Fruit fly (Drosophila melanogaster) ovary, adult (tissue): ENCODE measurements around the gene CG12219.
A peak's percentile ranks its signal among the peaks of the same experiment; 100 is the strongest.

Experiments used
- CG17801 ChIP-seq: fragments of 200-800 bp; optimal IDR thresholded peaks from 2 replicates; lab custom pipeline; 2019; ENCODE audit warnings: missing biosample characterization, mild to moderate bottlenecking, missing genetic modification characterization, moderate library complexity; ENCODE audit not compliant: partially characterized antibody

The CG12219 gene

DNA sequence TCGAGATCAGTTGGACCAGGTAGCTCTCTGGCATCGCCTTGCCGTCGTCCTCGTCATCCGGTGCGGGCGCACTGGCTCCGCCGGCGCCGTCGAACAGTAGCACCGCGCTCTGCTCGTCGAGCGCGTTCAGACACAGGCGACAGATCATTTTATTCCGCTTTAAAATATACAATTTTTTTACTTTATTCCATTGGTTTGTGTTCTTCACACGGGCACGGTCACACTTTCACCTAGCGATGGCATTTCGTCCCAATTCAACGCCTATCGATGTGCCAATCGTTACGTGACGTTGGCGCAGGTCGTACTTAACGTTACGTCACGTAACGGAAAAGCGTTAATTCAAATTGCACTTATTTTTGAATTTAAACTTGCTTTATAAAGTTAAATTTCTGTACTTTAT lies at the start of gene CG12219:
TSS of gene CG12219 (minus strand) at position 234 of the 400 bp plus-strand sequence.
- peak; percentile 36 for TF ChIP-seq CG17801 (GFP tag; lab: Kevin White, UChicago)

DNA sequence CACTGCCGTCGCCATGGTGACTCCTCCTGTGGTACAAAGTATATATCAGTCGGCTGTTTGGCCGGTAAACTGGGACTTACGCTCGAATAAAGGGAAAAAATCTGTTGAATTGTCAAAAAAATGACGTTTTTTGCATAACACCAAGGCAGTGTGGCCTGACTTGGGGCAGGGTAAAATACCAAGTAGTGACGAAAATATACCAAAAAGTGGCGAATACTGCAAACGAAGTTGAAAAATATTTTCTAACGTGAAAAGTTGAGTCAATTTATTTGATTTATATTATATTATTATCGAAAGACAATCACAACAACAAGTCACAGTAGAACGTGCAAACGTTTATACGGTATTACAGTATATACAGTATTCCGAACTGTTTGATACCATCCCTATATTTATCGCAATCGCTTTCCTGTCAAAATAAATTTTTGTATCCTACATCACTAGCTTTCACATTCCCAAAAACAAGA lies 49.2 kb upstream of the CG12219 start, which contains the start of the genes ND-B16.6 and kdn:
TSS of gene ND-B16.6 (minus strand) at position 189 of the 467 bp plus-strand sequence.
TSS of gene kdn (plus strand) at position 417 of the 467 bp plus-strand sequence.
- no peak for TF ChIP-seq CG17801 (GFP tag; lab: Kevin White, UChicago)

DNA sequence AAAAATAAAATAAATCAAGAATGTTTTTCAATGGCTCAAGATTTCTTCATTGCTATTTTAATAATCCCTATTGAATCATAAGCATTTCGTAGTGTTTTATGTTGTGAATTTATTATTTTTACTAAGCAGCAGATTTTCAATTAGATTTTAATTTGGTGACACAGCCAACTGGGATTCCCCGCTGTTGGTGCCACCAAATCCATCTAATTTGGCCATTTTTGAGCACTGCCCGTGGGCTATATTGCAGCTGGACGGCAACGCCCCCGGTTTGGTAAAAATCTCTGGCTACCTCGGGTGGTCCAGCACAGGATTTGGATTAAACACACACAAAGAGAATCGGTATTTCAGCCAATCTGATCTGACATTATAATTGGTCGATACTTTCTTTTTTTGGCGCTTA lies 48.1 kb upstream of the CG12219 start:
- no peak for TF ChIP-seq CG17801 (GFP tag; lab: Kevin White, UChicago)

DNA sequence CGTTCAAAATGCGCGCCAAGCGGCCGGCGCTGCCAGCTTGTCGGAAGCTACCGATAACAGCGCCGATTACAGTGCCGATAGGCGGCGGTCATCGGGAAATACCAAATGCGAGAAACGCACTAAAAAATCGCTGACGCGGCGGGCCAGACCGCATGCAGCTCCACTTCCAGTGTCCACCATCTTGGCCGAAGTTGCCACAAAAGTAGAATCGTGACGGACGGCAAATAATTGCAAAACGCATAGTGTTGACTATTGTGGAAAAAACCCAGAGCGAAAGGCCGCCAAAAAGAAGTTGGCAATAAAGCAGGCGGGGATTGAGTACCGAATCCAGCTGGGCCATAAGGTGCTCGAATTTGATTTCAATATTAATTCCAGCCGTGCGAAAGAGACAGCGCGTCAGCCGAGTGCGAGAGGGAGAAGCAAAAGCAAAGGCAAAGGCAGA lies 45.9 kb upstream of the CG12219 start, which contains the start of gene CG3847:
TSS of gene CG3847 (plus strand) at position 178 of the 442 bp plus-strand sequence.
- TF ChIP-seq CG17801 (GFP tag; lab: Kevin White, UChicago): peak; percentile 10

DNA sequence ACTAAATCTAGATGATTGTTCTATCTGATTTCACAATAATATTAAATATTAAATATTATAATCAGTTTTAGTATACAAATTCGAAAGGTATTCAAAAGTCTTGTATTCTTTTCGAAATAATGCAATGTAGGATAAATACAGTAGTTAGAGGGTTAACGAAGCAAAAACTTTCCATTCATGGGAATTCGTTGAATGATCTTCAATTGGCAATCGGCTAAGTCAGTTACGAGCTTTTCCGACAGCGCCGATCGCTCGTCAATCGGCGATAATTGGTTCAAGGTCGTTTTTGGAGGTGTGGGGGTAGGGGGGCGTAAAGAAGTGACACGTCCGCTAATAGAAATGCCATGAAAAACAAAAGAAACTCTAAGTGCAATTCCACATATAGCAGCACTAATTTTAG lies 45.1 kb upstream of the CG12219 start:
- no peak for TF ChIP-seq CG17801 (GFP tag; lab: Kevin White, UChicago)

DNA sequence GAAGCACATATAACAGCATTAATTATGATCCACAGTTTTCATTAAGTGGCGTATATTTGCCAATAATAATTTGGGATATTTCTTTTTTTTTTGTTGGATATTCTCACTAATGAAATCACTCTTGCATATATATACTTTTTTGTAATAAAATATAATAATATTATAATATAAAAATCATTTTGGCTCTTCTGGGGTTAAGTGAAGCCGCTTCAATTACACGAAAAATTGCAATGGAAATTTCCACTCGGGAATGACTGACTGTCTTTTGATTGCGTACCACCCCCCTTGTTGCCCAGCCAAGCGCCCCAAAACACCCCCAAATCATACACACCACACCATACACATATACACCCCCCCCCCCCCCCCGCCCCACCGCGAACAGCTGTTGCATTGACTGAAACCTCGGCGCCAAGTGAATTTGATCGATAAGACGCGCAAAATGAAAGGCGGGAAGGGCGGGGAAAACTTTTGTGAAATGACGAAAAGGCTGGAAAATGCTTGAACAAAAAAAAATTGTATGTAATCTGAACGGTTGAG lies 43.5 kb upstream of the CG12219 start:
- TF ChIP-seq CG17801 (GFP tag; lab: Kevin White, UChicago): peak; percentile 11

DNA sequence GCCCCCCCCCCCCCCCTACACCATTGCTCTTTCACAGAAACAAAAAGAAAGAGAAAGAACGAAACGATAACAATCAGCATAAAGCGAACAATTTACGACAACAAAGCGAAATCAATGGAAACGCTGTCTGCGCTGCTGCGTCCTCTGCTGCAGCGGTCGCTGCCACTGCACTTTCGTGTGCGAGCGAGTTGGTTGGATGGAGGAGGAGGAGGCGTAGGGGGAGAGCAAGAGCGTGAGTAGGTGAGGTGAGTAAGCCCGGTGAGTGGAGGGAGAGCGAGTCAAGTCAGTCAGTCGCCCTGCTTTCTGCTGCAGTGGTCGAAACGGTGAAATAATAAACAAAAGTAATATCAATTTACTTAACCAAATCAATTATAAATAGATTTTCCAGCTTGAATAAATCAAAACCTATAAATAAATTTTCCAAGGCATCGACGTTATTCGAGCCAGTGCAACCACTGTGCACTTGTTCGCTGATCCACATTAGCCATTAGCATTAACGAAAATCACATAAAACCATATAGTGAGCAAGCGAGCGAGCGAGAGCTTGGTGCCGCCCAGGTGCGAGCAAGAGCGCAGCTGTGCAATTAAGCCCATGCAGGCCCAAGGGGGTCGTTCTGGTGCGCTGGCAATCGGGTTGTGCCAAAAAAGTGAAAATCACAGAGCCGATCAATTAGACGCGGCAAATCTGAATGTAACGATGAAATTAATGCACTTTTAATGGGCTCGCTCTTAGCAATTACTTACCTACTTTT lies 42.9 kb upstream of the CG12219 start:
- peak; percentile 68 for TF ChIP-seq CG17801 (GFP tag; lab: Kevin White, UChicago)

DNA sequence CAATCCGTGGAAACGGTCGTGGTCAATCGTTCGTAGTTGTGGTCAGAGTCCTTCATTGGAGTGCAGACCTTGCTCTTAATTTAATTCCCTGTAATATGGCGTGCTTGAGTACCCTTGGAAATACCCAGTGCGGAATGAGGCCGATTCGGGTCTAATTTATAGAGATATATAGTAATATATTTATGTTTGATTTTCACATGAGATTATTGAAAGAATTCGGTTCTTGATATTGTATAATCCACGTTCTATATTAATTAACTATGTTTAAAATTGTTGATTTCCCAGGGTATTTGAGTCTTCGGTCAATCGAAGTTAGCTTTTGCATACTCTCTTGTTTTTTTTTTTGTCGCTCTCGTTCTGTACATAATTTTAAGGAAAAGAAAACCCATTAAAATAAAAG lies 42.2 kb upstream of the CG12219 start:
- TF ChIP-seq CG17801 (GFP tag; lab: Kevin White, UChicago): no peak

DNA sequence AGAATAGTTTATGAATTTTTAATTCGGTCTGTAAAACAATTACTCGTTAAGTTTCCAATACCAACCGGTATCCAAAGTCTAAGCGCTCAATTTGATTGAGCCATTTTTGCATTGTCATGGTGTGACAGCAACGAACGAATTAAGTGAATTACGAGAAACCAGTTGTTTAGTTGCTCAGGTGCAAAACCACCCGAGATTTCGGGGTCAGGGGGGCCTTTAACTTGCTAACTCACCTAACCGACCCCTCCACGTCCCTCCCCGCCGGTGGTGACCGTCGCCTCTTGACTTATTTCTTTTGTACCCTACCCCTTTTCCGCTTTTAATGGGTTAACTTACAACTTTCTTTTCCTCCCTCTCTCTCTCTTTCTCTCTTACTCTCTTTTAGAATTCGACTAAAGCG lies 40.6 kb upstream of the CG12219 start:
- peak; percentile 15 for TF ChIP-seq CG17801 (GFP tag; lab: Kevin White, UChicago)

DNA sequence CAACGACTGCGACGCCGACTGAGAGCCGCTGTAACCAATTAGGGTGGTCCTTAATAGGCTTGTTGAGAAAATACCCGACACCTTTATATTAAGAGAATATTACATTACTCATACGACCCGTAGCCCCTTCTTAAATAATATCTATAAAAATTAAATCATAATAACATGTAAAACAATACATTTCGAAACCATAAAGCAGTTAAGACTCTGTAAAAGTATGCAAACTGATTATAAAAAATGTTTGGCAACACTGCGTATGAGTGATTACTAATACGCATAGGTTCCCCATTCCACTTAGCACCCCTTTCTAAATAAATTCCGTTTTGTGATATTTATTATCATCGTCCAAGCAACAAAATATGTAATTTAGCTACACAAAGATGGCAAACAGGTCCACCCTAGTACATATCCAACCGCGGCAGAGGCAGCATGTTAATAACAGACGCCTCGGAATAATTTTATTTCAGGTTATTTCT lies 39.5 kb upstream of the CG12219 start:
- peak; percentile 92 for TF ChIP-seq CG17801 (GFP tag; lab: Kevin White, UChicago)

DNA sequence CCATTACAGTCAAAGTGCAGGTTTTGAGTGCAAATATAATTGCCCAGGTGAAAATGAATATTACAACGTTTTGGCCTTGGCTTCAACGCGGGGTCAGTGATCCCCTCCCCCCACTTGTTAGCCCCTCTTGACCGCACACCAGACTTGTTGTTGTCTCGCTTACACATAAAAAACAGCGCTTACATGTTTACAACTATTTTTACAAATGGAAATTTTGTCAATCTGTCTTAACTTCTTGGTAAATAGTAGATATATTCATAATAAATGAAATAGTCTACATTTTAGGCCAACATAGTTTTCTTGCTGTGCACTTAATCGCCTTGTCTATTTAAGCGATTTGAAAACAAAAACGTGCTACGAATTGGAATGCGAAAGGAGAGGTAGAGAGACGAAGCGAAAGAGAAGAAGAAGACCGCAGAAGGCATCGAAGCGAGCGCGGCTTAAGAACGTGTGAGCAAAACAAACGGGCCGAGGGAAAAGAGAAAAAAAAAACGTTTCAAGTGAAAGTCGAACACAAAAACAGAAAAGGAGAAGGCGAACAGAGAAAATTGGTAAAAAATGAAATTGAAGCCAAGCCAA lies 39.0 kb upstream of the CG12219 start:
- TF ChIP-seq CG17801 (GFP tag; lab: Kevin White, UChicago): peak; percentile 60

DNA sequence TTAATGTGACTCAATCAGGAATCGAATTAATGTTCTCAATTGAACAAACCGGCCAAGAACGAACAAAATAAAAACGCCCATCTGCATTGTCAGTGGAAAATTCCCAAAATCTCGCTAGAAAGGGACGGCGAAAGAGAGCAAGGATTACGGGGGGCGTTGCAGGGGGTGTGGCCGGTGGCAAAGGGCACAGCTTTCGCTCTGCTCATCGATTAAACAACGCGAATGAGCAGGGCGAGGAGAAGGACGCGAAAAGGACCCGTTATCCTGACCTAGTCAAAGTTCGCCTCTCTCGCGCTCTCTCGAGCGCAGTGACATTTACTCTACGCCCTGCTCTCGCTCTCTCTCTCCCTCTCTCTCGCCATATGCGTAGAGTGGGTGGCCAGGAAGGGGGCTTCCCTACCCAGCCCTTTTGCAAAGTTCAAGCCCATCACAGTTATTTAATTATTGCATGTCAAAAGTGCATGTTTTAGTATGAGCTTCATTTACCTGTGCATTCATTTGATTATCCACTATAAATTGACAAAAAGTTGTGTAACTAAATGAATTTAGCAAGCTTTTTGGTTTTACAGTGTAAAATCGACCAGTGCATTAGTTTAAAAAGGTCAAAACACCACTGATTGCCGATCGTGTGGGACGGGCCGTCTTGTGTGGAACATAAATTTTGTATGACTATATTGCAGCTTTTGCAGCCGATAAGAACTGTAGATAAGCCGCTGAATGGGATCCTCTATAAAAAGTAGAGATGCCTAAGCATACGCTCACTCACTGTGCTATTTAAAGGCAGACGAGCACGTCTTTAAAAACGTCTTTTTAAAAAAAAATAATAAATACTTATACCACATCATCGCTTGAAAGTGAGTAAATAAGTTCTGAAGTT lies 37.9 kb upstream of the CG12219 start:
- TF ChIP-seq CG17801 (GFP tag; lab: Kevin White, UChicago): no peak

DNA sequence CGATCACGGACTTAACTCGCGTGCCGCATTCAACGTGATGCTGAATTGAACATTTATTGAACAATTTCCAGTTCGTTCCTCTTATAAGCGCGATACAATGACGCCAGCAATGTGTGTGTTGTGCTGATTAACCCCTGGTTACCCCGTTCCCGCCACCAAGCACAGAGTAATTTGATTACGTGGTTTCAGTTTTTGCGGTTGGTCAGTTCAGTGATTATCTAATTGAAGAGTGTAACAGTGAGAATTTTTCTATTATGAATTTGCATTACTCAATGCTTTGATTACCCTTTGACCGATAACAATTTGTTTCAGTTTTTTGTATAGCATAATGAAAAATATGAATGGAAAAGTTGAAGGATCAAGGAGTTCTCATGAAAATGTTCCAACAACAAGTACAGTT lies 36.6 kb upstream of the CG12219 start, which contains the start of gene CG3842:
TSS of gene CG3842 (plus strand) at position 61 of the 400 bp plus-strand sequence.
- TF ChIP-seq CG17801 (GFP tag; lab: Kevin White, UChicago): no peak

DNA sequence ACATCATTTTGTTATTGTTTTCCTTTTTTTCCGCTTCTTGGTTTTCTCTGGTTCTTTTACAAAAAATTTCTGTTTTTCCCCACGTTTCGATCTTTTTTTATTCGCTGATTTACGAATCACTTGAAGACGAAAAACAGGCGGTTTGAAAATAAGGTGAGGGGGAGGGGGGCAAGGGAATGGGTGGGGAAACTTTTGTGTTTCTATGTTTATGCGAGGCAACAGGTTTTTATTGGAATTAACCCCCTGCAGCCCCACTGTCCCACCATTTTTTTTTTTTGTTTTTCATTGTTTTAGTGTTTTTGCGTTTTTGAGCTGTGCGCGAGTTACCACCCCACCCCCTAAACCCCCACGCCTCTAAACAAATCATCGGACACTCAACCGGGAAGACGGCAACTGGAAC lies 33.9 kb upstream of the CG12219 start:
- no peak for TF ChIP-seq CG17801 (GFP tag; lab: Kevin White, UChicago)
